Fruit fly (Drosophila melanogaster): Measurements from ENCODE around the gene CG14020.

CG14020 gene

dm6 chr2L:5551538-5551937 is 34.0 kb downstream of the CG14020 start, which contains the start of gene CG18269:
CG18269 (plus strand) TSS chr2L:5551838.
- TF ChIP-seq CG10348 (GFP tag; IDR thresholded peaks at IDR 0.05) (no peak), rn (GFP tag; IDR thresholded peaks at IDR 0.05) (no peak), CG17806 (tag; optimal IDR thresholded peaks at IDR 0.05) (no peak), Pif1B (GFP tag; optimal IDR thresholded peaks at IDR 0.05) (no peak), gl (tag; optimal IDR thresholded peaks at IDR 0.05) (no peak), CG14655 (GFP tag; optimal IDR thresholded peaks at IDR 0.05) (no peak), CG9948 (tag; optimal IDR thresholded peaks at IDR 0.05) (no peak), D1 (tag; optimal IDR thresholded peaks at IDR 0.05) (no peak), Ets98B (GFP tag; IDR thresholded peaks at IDR 0.05) (no peak), Pif1A (GFP tag; optimal IDR thresholded peaks at IDR 0.05) (no peak), CG4496 (GFP tag; IDR thresholded peaks at IDR 0.05) (no peak), Snoo (tag; optimal IDR thresholded peaks at IDR 0.05) (no peak)

- TF ChIP-seq CG10348 (GFP tag; IDR thresholded peaks at IDR 0.05), result no peak
- TF ChIP-seq CG15710 (tag; optimal IDR thresholded peaks at IDR 0.05), result no peak
- no peak for TF ChIP-seq Ets98B (GFP tag; IDR thresholded peaks at IDR 0.05)
- TF ChIP-seq EcR (GFP tag; optimal IDR thresholded peaks at IDR 0.05), result no peak
- TF ChIP-seq fd96Ca (GFP tag; IDR thresholded peaks at IDR 0.05), result no peak
- no peak for TF ChIP-seq Snoo (tag; optimal IDR thresholded peaks at IDR 0.05)
- TF ChIP-seq CG9948 (tag; optimal IDR thresholded peaks at IDR 0.05), result no peak
- no peak for TF ChIP-seq gl (tag; optimal IDR thresholded peaks at IDR 0.05)
- no peak for TF ChIP-seq CG13204 (GFP tag; optimal IDR thresholded peaks at IDR 0.05)
- TF ChIP-seq CG8159 (tag; optimal IDR thresholded peaks at IDR 0.05), result no peak
- no peak for TF ChIP-seq CG12605 (GFP tag; IDR thresholded peaks at IDR 0.05)
- no peak for TF ChIP-seq Pif1B (GFP tag; optimal IDR thresholded peaks at IDR 0.05)
- TF ChIP-seq D1 (tag; optimal IDR thresholded peaks at IDR 0.05), result no peak
- no peak for TF ChIP-seq CG17806 (tag; optimal IDR thresholded peaks at IDR 0.05)
Observed at dm6 chr2L:5553750-5554149, 36.2 kb downstream of the CG14020 start, which contains the start of the genes CG14013 and CG14017. CG14013 (minus strand) TSS chr2L:5553850. CG14017 (plus strand) TSS chr2L:5553897.

dm6 chr2L:5554818-5555217 is 37.3 kb downstream of the CG14020 start, which contains the start of gene GluRIIA:
GluRIIA (plus strand) TSS chr2L:5555072.
- no peak for TF ChIP-seq CG13204 (GFP tag; optimal IDR thresholded peaks at IDR 0.05)
- TF ChIP-seq fd96Ca (GFP tag; IDR thresholded peaks at IDR 0.05), result no peak
- no peak for TF ChIP-seq CG8301 (tag; optimal IDR thresholded peaks at IDR 0.05)
- TF ChIP-seq Ets98B (GFP tag; IDR thresholded peaks at IDR 0.05), result no peak
- no peak for TF ChIP-seq EcR (GFP tag; optimal IDR thresholded peaks at IDR 0.05)
- no peak for TF ChIP-seq CG15710 (tag; optimal IDR thresholded peaks at IDR 0.05)
- TF ChIP-seq CG32121 (GFP tag; IDR thresholded peaks at IDR 0.05), result no peak
- no peak for TF ChIP-seq rn (GFP tag; IDR thresholded peaks at IDR 0.05)
- no peak for TF ChIP-seq CG34367 (tag; optimal IDR thresholded peaks at IDR 0.05)
- no peak for TF ChIP-seq CG10348 (GFP tag; IDR thresholded peaks at IDR 0.05)
- no peak for TF ChIP-seq CG17806 (tag; optimal IDR thresholded peaks at IDR 0.05)
- TF ChIP-seq gl (tag; optimal IDR thresholded peaks at IDR 0.05), result no peak
- no peak for TF ChIP-seq CG9948 (tag; optimal IDR thresholded peaks at IDR 0.05)
- no peak for TF ChIP-seq D1 (tag; optimal IDR thresholded peaks at IDR 0.05)
- TF ChIP-seq CG8159 (tag; optimal IDR thresholded peaks at IDR 0.05), result no peak

dm6 chr2L:5558809-5559392 is 41.4 kb downstream of the CG14020 start, which contains the start of gene GluRIIB:
GluRIIB (plus strand) TSS chr2L:5559342.
- peak; percentile 20 for TF ChIP-seq CG14655 (GFP tag; optimal IDR thresholded peaks at IDR 0.05)
- TF ChIP-seq D1 (tag; optimal IDR thresholded peaks at IDR 0.05), result no peak
- TF ChIP-seq rn (GFP tag; IDR thresholded peaks at IDR 0.05), result no peak
- TF ChIP-seq Snoo (tag; optimal IDR thresholded peaks at IDR 0.05), result no peak
- TF ChIP-seq CG32121 (GFP tag; IDR thresholded peaks at IDR 0.05), result no peak
- TF ChIP-seq CG34367 (tag; optimal IDR thresholded peaks at IDR 0.05), result no peak
- TF ChIP-seq CG15710 (tag; optimal IDR thresholded peaks at IDR 0.05), result no peak

dm6 chr2L:5567103-5567502 is 49.6 kb downstream of the CG14020 start:
- peak; percentile 44; the same call in 1 of the 3 replicates for TF ChIP-seq fd96Ca (GFP tag; IDR thresholded peaks at IDR 0.05)
- peak; percentile 60 for TF ChIP-seq CG17806 (tag; optimal IDR thresholded peaks at IDR 0.05)
- peak; percentile 72; the same call in 1 of the 2 replicates for TF ChIP-seq CG32121 (GFP tag; IDR thresholded peaks at IDR 0.05)
- peak; percentile 89 for TF ChIP-seq CG4496 (GFP tag; IDR thresholded peaks at IDR 0.05)
- TF ChIP-seq CG13204 (GFP tag; optimal IDR thresholded peaks at IDR 0.05), result no peak
- TF ChIP-seq gl (tag; optimal IDR thresholded peaks at IDR 0.05), result no peak
- TF ChIP-seq CG14655 (GFP tag; optimal IDR thresholded peaks at IDR 0.05), result peak; percentile 63
- no peak for TF ChIP-seq CG10348 (GFP tag; IDR thresholded peaks at IDR 0.05)
- peak; percentile 40; the same call in 1 of the 2 replicates for TF ChIP-seq rn (GFP tag; IDR thresholded peaks at IDR 0.05)
- peak; percentile 63 for TF ChIP-seq CG8301 (tag; optimal IDR thresholded peaks at IDR 0.05)
- TF ChIP-seq Pif1A (GFP tag; optimal IDR thresholded peaks at IDR 0.05), result peak; percentile 20
- peak; percentile 0 for TF ChIP-seq Pif1B (GFP tag; optimal IDR thresholded peaks at IDR 0.05)
- peak; percentile 64 for TF ChIP-seq CG15710 (tag; optimal IDR thresholded peaks at IDR 0.05)
- peak; percentile 71 for TF ChIP-seq CG8159 (tag; optimal IDR thresholded peaks at IDR 0.05)
- TF ChIP-seq D1 (tag; optimal IDR thresholded peaks at IDR 0.05), result no peak
- no peak for TF ChIP-seq Snoo (tag; optimal IDR thresholded peaks at IDR 0.05)
- TF ChIP-seq CG34367 (tag; optimal IDR thresholded peaks at IDR 0.05), result peak; percentile 30
- no peak for TF ChIP-seq EcR (GFP tag; optimal IDR thresholded peaks at IDR 0.05)
- peak; percentile 57 for TF ChIP-seq CG9948 (tag; optimal IDR thresholded peaks at IDR 0.05)
- peak; percentile 81 for TF ChIP-seq CG12605 (GFP tag; IDR thresholded peaks at IDR 0.05)
- TF ChIP-seq Ets98B (GFP tag; IDR thresholded peaks at IDR 0.05), result peak; percentile 84
